Fruit fly (Drosophila melanogaster) whole organism, adult: Measurements from ENCODE around the gene Fntb.

ENCODE experiments used
- CG11617 ChIP-seq: fragments of 200-800 bp; sonication (Bioruptor generic); optimal IDR thresholded peaks from 2 replicates; lab custom pipeline; 2017; ENCODE audit warnings: mild to moderate bottlenecking, missing biosample characterization, missing genetic modification reagents, missing genetic modification characterization
- CG12768 ChIP-seq: fragments of 200-800 bp; sonication (Bioruptor generic); optimal IDR thresholded peaks from 2 replicates; lab custom pipeline; 2017; ENCODE audit warnings: missing biosample characterization, missing genetic modification characterization, mild to moderate bottlenecking, moderate library complexity, missing genetic modification reagents
- CG14711 ChIP-seq: fragments of 200-800 bp; sonication (Bioruptor generic); optimal IDR thresholded peaks from 2 replicates; lab custom pipeline; 2018; ENCODE audit warnings: missing biosample characterization, mild to moderate bottlenecking, missing genetic modification characterization, moderate library complexity
- CG1620 ChIP-seq: fragments of 200-800 bp; sonication (Bioruptor generic); optimal IDR thresholded peaks from 2 replicates; lab custom pipeline; 2016; ENCODE audit warnings: missing biosample characterization, missing genetic modification characterization
- CG33017 ChIP-seq: fragments of 200-800 bp; sonication (Bioruptor generic); optimal IDR thresholded peaks from 2 replicates; lab custom pipeline; 2018; ENCODE audit warnings: missing biosample characterization, mild to moderate bottlenecking, missing genetic modification characterization, moderate library complexity
- CG5204 ChIP-seq: fragments of 200-800 bp; sonication (Bioruptor generic); optimal IDR thresholded peaks from 2 replicates; lab custom pipeline; 2016; ENCODE audit warnings: missing biosample characterization, missing genetic modification characterization
- CG7045 ChIP-seq: fragments of 200-800 bp; sonication (Bioruptor generic); optimal IDR thresholded peaks from 2 replicates; lab custom pipeline; 2017; ENCODE audit warnings: missing biosample characterization, mild to moderate bottlenecking, missing genetic modification characterization
- CG7101 ChIP-seq: fragments of 200-800 bp; sonication (Bioruptor generic); optimal IDR thresholded peaks from 2 replicates; lab custom pipeline; 2018; ENCODE audit warnings: missing biosample characterization, mild to moderate bottlenecking, missing genetic modification characterization, moderate library complexity
- Clk ChIP-seq: fragments of 200-800 bp; sonication (Bioruptor generic); optimal IDR thresholded peaks from 2 replicates; lab custom pipeline; 2017; ENCODE audit warnings: missing biosample characterization, missing genetic modification characterization
- Crg-1 ChIP-seq: fragments of 200-800 bp; sonication (Bioruptor generic); optimal IDR thresholded peaks from 2 replicates; lab custom pipeline; 2016; ENCODE audit warnings: missing biosample characterization, missing genetic modification characterization
- Hr96 ChIP-seq: fragments of 200-800 bp; sonication (Bioruptor generic); optimal IDR thresholded peaks from 2 replicates; lab custom pipeline; 2016; ENCODE audit warnings: missing biosample characterization, missing genetic modification characterization
- Mnt ChIP-seq: fragments of 200-800 bp; sonication (Bioruptor generic); optimal IDR thresholded peaks from 2 replicates; lab custom pipeline; 2016; ENCODE audit warnings: missing biosample characterization, mild to moderate bottlenecking, missing genetic modification characterization
- bab1 ChIP-seq: fragments of 200-800 bp; sonication (Bioruptor generic); optimal IDR thresholded peaks from 3 replicates; lab custom pipeline; 2019; ENCODE audit warnings: missing biosample characterization, mild to moderate bottlenecking, missing genetic modification characterization, moderate library complexity
- cic ChIP-seq: fragments of 200-800 bp; sonication (Bioruptor generic); optimal IDR thresholded peaks from 2 replicates; lab custom pipeline; 2017; ENCODE audit warnings: missing biosample characterization, mild to moderate bottlenecking, missing genetic modification characterization, moderate library complexity
- cnc ChIP-seq, 2 experiments: fragments of >200 bp; optimal IDR thresholded peaks; 2 replicates each; lab custom pipeline; 2017
- kay ChIP-seq: fragments of 200-800 bp; sonication (Bioruptor generic); peaks from one replicate; lab custom pipeline; 2016; ENCODE audit warnings: missing biosample characterization, missing genetic modification characterization, borderline replicate concordance
- ovo ChIP-seq: fragments of 200-800 bp; sonication (Bioruptor generic); optimal IDR thresholded peaks from 2 replicates; lab custom pipeline; 2016; ENCODE audit warnings: missing biosample characterization, missing genetic modification characterization
- pad ChIP-seq: fragments of 200-800 bp; sonication (Bioruptor generic); optimal IDR thresholded peaks from 3 replicates; lab custom pipeline; 2017; ENCODE audit warnings: missing biosample characterization, missing genetic modification characterization, mild to moderate bottlenecking, moderate library complexity, missing genetic modification reagents
- tj ChIP-seq: fragments of 200-800 bp; sonication (Bioruptor generic); optimal IDR thresholded peaks from 3 replicates; lab custom pipeline; 2017; ENCODE audit warnings: missing biosample characterization, mild to moderate bottlenecking, missing genetic modification characterization, moderate library complexity
- toe ChIP-seq: fragments of 200-800 bp; sonication (Bioruptor generic); optimal IDR thresholded peaks from 2 replicates; lab custom pipeline; 2016; ENCODE audit warnings: missing biosample characterization, missing genetic modification characterization

The Fntb gene

dm6 chr3R:16403023-16403733 lies 29.6 kb upstream of the Fntb start, which contains the start of gene ss:
ss (minus strand) TSS chr3R:16403690.
- TF ChIP-seq CG11617 (GFP tag; lab: Kevin White, UChicago) (no peak), CG5204 (no peak), CG7101 (tag; lab: Kevin White, UChicago) (no peak), kay (GFP tag; lab: Kevin White, UChicago) (no peak), cic (GFP tag; lab: Kevin White, UChicago) (no peak), pad (no peak), Clk (GFP tag; lab: Kevin White, UChicago) (no peak), Mnt (no peak), cnc (optimal IDR thresholded peaks at IDR 0.05; lab: Kevin White, UChicago) (no peak), toe (GFP tag; lab: Kevin White, UChicago) (no peak), ovo (GFP tag; lab: Kevin White, UChicago) (no peak), CG33017 (tag; lab: Kevin White, UChicago) (no peak), bab1 (GFP tag; lab: Kevin White, UChicago) (no peak), CG14711 (tag; lab: Kevin White, UChicago) (no peak)

- no peak for TF ChIP-seq pad
- TF ChIP-seq Crg-1 = no peak
- TF ChIP-seq toe (GFP tag; lab: Kevin White, UChicago) = no peak
Measured at dm6 chr3R:16403734-16404057, 29.1 kb upstream of the Fntb start.

DNA sequence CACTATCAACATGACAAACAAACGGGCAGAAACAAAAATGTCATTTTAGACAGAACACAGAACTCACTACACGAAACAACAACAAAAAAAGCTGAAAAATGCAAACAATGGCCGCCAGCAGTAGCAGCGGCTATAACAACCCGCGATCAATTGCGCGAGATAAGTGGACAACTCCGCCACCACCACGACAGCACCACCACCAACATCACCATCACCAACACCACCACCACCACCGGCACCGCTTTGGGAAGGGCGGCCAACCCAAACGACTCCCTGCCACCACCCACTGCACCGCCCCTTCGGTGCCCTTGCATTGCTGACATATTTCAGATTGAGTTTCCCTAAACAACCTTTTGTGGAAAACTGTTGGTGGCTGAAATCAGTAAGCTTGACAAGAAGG lies 26.2 kb upstream of the Fntb start:
- TF ChIP-seq kay (GFP tag; lab: Kevin White, UChicago) = no peak
- no peak for TF ChIP-seq CG14711 (tag; lab: Kevin White, UChicago)
- no peak for TF ChIP-seq toe (GFP tag; lab: Kevin White, UChicago)
- no peak for TF ChIP-seq Clk (GFP tag; lab: Kevin White, UChicago)
- TF ChIP-seq ovo (GFP tag; lab: Kevin White, UChicago) = no peak
- TF ChIP-seq cic (GFP tag; lab: Kevin White, UChicago) = no peak
- TF ChIP-seq bab1 (GFP tag; lab: Kevin White, UChicago) = no peak
- no peak for TF ChIP-seq CG7101 (tag; lab: Kevin White, UChicago)
- TF ChIP-seq CG33017 (tag; lab: Kevin White, UChicago) = no peak

DNA sequence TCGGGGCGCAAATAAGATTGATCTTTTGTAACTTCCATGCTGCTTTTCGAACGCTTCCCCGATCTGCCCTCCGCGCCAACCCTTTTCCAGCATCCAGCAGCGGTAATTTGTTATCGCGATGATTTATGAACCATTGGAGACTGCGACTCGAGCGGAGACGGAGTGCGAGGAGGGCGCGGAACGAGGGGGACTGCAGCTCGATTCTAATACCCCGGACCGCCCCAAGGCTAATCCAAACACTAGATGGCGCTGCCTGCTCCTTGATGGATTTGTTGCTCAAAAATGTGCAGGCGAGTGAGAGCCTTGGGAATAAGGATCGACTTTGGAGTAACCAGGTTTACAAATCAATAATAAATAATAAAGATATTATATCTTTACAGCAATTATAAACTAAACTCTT lies 24.4 kb upstream of the Fntb start:
- TF ChIP-seq ovo (GFP tag; lab: Kevin White, UChicago) (no peak), CG5204 (no peak), Hr96 (GFP tag; lab: Kevin White, UChicago) (no peak), kay (GFP tag; lab: Kevin White, UChicago) (no peak), Mnt (no peak), cnc (optimal IDR thresholded peaks at IDR 0.05; lab: Kevin White, UChicago) (no peak)

- no peak for TF ChIP-seq kay (GFP tag; lab: Kevin White, UChicago)
- TF ChIP-seq CG1620 (GFP tag; lab: Kevin White, UChicago) = no peak
- TF ChIP-seq Mnt = no peak
- TF ChIP-seq CG14711 (tag; lab: Kevin White, UChicago) = no peak
- no peak for TF ChIP-seq CG7101 (tag; lab: Kevin White, UChicago)
- TF ChIP-seq cnc (optimal IDR thresholded peaks at IDR 0.05; lab: Kevin White, UChicago) = no peak
- no peak for TF ChIP-seq cic (GFP tag; lab: Kevin White, UChicago)
- TF ChIP-seq tj (GFP tag; lab: Kevin White, UChicago) = no peak
- TF ChIP-seq Hr96 (GFP tag; lab: Kevin White, UChicago) = no peak
- TF ChIP-seq CG7045 = no peak
- TF ChIP-seq CG33017 (tag; lab: Kevin White, UChicago) = no peak
- no peak for TF ChIP-seq toe (GFP tag; lab: Kevin White, UChicago)
- no peak for TF ChIP-seq pad
- no peak for TF ChIP-seq CG11617 (GFP tag; lab: Kevin White, UChicago)
- TF ChIP-seq bab1 (GFP tag; lab: Kevin White, UChicago) = no peak
- no peak for TF ChIP-seq CG12768 (GFP tag; lab: Kevin White, UChicago)
- no peak for TF ChIP-seq ovo (GFP tag; lab: Kevin White, UChicago)
- no peak for TF ChIP-seq Crg-1
- no peak for TF ChIP-seq Clk (GFP tag; lab: Kevin White, UChicago)
- TF ChIP-seq CG5204 = no peak
Measured at dm6 chr3R:16410706-16411105, 22.1 kb upstream of the Fntb start.

- TF ChIP-seq bab1 (GFP tag; lab: Kevin White, UChicago) (no peak), tj (GFP tag; lab: Kevin White, UChicago) (no peak), kay (GFP tag; lab: Kevin White, UChicago) (no peak), cic (GFP tag; lab: Kevin White, UChicago) (no peak), CG5204 (no peak), CG7045 (no peak), ovo (GFP tag; lab: Kevin White, UChicago) (no peak), CG7101 (tag; lab: Kevin White, UChicago) (no peak), Mnt (no peak), Clk (GFP tag; lab: Kevin White, UChicago) (no peak), Hr96 (GFP tag; lab: Kevin White, UChicago) (no peak), CG12768 (GFP tag; lab: Kevin White, UChicago) (no peak)
Measured at dm6 chr3R:16413734-16414133, 19.1 kb upstream of the Fntb start.

- TF ChIP-seq Crg-1 = no peak
Measured at dm6 chr3R:16416508-16416907, 16.3 kb upstream of the Fntb start.
